Fruit fly (Drosophila melanogaster) Kc167 (cell line): ENCODE measurements around the gene ppk17.

Experiments used
- Myc ChIP-seq: fragments of >200 bp; optimal IDR thresholded peaks from 2 replicates; lab custom pipeline; 2017; ENCODE audit warnings: missing external identifiers
- h ChIP-seq: fragments of >200 bp; optimal IDR thresholded peaks from 3 replicates; lab custom pipeline; 2018; ENCODE audit warnings: missing external identifiers
- insv ChIP-seq: fragments of >200 bp; optimal IDR thresholded peaks from 3 replicates; lab custom pipeline; 2018; ENCODE audit warnings: missing external identifiers
- psq ChIP-seq: fragments of >200 bp; optimal IDR thresholded peaks from 2 replicates; lab custom pipeline; 2017; ENCODE audit warnings: missing external identifiers
- ttk ChIP-seq: sonication (Bioruptor generic); optimal IDR thresholded peaks from 2 replicates; lab custom pipeline; 2017; ENCODE audit warnings: missing external identifiers

DNA sequence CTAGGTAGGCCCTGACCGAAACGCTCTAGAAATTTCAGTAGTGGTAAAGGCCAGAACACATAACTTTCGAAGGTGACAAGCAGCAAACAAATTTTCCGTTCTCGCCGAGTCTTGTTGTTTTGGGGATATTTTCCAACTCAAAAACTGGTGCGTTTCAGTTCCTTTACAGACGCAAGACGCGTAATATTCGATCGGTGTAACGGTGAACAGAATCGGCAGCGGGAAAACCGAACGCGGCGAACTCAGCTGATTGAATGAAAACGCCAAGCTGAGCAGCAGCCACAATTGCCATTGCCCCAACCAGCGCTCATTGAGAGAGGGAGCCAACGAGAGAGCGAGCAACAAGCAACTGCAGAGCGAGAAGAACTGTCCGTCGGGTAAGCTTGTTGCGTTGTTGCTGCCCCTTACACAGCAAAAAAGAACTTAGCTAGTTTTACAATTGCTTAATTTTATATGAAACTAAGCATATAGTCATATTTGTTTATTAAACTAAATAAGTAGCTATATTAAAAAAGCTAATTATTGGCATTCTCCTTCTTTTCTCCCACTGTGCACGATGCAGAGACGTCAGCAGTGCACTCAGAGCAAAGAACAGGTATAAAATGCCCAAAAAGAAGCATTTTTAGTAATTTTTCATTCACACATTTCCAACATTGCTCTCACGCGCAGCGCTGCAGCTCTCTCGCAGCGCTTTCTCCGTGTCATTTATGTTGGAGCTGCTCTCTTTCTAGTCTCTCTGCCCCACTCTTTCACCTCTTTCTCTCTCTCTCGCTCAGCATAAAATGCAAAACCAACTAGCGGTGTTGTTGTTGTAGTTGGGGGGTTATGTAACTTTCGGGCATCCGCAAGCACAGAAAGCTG lies 44.3 kb downstream of the ppk17 start, which contains the start of the genes Cyt-c-d and CG31808:
- TF ChIP-seq ttk (lab: Kevin White, UChicago) (no peak), psq (no peak), insv (lab: Kevin White, UChicago) (no peak), Myc (no peak), h (no peak)
